Fruit fly (Drosophila melanogaster): ENCODE measurements around the gene X11L.
A peak's percentile ranks its signal among the peaks of the same experiment; 100 is the strongest.

The X11L gene

DNA sequence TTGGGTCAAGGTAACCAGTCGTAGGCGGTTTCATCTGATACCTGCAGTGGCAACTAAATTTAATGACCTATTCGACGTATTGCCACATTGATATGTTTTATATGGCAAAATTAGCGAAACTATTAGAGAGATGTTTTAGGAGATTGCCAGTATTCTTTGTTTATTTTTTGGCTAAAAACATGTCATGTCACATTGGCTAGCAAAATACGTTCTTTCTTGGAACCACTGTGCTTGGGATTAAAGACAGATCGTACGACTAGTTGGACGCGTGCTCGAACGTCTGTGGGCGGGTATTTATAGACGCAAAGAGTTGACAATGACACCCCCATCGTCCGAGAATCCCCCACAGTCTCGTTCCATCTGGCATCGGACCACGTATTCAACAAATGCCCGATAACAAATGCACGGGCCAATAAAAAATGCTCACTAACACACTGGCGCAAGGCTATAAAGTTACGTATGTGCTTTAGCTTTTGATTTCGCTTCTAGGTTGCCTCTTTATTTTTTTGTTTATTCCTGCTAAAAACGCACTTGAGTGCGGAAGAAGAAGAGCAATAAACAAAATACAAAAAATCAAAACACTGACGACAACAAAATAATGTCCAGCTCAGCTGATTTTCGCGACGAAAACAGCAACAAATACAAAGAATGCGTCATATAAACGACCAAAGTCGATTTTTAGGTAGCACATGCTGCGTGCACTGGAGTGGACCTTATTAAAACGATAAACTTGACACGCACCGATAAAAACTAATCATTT, 25.0 kb downstream of the X11L start:
- no peak for TF ChIP-seq CG17801 (GFP tag; optimal IDR thresholded peaks at IDR 0.05; ENCODE audit: partially characterized antibody)

DNA sequence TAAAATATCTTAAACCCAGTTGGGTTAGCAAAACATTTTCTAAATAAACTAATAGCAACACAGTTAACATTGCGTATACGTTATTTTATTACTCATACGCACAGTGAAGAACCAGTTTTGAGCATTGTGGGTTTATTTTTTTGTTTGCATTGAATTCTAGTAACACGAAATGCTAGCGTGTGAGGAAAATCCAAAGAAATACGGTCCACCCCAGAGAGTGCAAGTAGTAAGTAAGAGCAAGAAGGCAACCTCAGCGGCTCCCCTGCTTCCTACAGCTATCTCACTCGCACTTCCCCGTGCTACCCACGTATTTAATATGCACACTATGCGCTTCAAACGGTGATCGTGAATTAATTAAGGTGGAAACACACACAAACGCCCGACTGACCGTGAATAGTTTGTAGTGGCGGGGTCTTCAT, 25.6 kb downstream of the X11L start:
- TF ChIP-seq CG17801 (GFP tag; optimal IDR thresholded peaks at IDR 0.05; ENCODE audit: partially characterized antibody), result peak; percentile 99

DNA sequence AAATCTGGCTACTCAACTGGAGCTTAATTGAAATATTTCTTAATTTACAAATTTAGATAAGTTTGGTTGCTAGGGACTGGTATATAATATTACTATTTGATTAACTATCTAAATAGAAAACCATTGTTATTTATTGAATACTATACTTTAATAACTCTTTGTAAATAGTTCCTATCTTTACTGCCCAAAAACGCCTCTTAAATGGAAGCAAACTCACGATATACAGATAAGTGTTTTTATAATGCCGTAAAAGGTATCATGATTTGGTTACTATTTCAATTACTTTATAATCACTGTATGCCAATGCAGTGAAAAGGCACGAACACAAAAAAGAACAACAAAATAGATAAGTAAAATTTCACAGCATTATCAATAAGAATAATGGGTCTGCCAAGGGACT, 26.4 kb downstream of the X11L start:
- TF ChIP-seq CG17801 (GFP tag; optimal IDR thresholded peaks at IDR 0.05; ENCODE audit: partially characterized antibody), result peak; percentile 91

DNA sequence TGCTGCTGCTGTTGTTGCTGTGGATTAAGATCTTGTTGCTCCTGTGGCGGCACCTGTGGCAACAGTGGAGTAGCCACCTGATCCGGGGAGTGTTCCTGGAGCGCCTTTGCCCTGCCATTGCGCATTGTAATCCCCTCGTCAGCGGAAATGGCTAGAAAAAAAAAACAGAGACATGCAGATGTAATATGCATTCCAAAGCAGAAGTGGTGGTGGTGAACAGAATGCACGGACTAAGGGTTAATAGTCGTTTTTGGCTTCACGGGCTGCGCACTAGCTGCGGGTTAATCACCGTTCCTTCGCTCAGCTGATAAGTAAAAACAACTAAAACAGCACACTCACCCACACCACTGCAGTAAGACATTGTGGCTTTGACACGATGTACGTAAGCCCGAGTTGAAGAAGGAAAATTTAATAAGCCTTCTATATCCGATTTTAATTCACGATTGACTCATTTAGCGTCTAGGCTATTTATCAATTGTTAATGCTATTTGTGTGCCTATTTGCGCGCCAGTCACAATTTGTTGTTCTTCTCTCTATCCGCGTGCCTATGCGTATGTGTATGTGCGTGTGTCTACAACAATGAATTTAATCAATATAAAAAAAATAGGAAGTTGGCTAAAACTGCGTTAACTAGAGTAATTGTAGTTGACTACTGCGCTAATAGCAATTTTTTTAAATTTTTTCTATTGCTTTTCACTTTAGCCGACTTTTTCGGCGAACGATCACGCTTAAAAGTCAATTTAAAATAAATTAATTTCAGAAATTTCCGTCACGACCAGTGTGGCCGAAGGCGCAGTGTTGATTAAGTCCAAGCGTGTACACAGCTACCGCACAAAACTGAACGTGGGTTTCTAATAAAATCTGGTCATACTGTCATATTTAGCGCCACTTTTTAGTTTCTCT, 27.9 kb downstream of the X11L start, which contains the start of gene stas:
Gene stas, minus strand, starts transcription at position 806 of the 903 bp plus-strand sequence.
- peak; percentile 56 for TF ChIP-seq CG17801 (GFP tag; optimal IDR thresholded peaks at IDR 0.05; ENCODE audit: partially characterized antibody)

DNA sequence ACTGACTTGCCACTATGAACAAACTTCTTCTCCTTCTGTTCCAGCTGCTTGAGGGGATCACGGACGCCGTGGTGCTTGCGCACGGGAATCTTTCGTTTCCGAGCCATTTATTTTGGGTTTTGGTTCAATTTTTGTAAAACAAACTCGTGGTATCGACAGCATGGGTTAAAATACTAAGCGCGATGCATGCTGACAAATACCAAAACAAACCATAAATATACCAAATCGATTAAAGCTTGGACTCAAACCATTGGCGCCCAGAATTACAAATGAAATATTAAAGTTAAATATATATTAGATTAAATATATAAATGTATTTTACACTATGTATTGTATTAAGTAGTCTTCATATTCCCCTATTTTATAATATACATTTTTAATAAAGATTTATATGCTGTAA, 29.9 kb downstream of the X11L start, which contains the start of gene CG8326:
Gene CG8326, minus strand, starts transcription at position 176 of the 400 bp plus-strand sequence.
- TF ChIP-seq CG17801 (GFP tag; optimal IDR thresholded peaks at IDR 0.05; ENCODE audit: partially characterized antibody), result no peak

DNA sequence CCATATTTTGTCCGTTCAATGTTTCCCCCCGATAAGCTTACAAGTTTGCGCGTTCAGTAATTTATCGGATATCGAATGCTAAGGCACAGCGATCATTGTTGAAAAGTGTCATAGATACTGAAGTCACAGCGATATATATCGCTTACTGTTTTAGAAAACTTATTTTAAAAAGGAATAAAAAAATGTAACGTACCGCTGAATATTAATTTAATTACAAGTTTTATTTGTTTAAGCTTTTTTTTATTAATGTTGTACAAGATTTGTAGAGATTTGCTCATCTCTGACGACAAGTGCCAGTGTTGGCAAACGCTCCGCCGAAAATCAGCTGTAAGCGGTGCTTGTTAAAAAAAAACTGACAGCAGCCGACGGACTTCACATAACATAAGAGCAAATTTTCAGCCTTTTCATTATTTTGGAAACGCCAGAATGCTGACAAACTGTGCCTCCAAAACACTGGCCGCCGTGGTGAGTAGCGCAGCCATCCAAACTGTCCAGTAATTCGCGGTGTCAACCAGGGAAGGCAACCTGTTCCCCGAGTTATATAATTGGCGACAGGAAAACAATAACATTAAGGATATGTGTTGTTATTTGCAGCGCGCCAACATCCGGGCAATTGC, 32.7 kb downstream of the X11L start, which contains the start of the genes corolla and ND-24:
Gene corolla, minus strand, starts transcription at position 52 of the 617 bp plus-strand sequence.
Gene ND-24, plus strand, starts transcription at position 94 of the 617 bp plus-strand sequence.
- TF ChIP-seq CG17801 (GFP tag; optimal IDR thresholded peaks at IDR 0.05; ENCODE audit: partially characterized antibody), result peak; percentile 87

DNA sequence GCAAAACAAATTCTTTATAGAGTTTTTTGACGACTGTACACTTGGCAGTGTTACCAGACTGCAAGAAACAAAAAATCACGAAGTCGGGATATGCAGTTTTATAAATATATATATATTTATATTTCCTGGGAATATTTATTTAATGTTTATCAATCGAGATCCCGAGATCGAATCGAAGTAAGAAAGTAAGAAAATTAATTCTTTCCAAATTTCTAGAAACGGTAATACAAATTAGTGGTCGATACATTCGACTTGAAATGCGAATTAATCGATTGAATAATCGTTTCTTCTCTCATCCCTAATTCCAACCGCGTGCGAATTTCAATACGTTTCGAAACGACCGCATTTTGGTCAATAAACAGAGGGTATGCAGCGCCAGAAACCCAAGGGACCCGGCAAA, 36.6 kb downstream of the X11L start, which contains the start of the genes CG8289 and CG5800:
Gene CG8289, minus strand, starts transcription at position 44 of the 400 bp plus-strand sequence.
Gene CG5800, plus strand, starts transcription at position 281 of the 400 bp plus-strand sequence.
- peak; percentile 66 for TF ChIP-seq CG17801 (GFP tag; optimal IDR thresholded peaks at IDR 0.05; ENCODE audit: partially characterized antibody)

DNA sequence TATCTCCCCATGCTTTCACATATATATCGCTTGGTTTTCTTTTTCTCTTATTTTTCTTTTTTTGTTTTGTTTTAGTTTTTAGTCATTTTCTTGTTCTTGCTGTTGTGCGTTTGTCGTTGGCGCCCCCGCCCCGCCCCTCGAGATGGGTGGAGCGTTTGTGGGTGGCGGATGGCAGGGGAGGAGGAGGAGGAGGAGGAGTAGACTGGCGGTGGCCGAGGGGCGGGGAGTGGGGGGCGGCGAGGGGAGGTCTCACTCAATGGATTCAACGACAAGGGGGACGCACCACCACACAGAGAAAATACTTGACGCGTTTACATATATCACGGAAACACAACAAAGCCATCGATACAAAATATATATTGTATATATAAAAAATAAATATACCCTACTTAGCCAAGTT, 41.4 kb downstream of the X11L start:
- TF ChIP-seq CG17801 (GFP tag; optimal IDR thresholded peaks at IDR 0.05; ENCODE audit: partially characterized antibody), result no peak

DNA sequence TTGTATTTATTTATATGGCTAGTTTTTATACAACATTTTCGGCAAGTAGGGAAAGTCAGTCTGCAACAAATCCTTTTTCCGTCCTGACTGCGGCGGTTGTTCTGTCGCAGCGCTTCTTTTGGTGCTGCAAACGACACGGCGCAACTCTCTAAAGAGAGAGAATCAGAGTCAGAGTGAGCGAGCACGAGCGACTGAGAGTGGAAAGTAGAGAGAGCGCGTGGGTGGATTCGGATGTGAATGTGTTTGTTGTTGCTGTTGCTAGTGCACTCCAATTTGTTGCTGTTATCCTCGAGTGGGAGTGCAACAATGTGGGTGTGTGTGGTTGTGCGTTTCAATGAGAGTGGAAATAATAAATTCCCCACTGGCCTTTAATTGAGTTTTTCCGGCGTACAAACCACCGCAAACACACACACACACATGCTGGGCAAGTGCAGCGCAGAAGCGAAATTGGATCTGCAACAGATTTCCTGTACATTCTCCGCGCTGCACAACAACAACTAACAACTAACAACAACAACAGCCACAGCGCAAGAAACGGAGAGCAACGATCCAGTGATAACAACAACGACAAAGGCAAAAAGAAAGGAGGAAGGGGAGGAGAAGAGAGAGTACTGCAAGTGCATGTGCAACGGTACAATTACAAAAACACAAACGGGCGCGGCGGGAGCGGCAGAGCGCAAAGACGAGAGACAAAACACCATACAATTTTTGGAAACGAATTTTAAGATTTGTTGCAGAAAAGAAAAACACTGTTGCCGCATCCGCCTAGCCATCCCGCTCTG, 52.0 kb downstream of the X11L start:
- no peak for TF ChIP-seq CG17801 (GFP tag; optimal IDR thresholded peaks at IDR 0.05; ENCODE audit: partially characterized antibody)

DNA sequence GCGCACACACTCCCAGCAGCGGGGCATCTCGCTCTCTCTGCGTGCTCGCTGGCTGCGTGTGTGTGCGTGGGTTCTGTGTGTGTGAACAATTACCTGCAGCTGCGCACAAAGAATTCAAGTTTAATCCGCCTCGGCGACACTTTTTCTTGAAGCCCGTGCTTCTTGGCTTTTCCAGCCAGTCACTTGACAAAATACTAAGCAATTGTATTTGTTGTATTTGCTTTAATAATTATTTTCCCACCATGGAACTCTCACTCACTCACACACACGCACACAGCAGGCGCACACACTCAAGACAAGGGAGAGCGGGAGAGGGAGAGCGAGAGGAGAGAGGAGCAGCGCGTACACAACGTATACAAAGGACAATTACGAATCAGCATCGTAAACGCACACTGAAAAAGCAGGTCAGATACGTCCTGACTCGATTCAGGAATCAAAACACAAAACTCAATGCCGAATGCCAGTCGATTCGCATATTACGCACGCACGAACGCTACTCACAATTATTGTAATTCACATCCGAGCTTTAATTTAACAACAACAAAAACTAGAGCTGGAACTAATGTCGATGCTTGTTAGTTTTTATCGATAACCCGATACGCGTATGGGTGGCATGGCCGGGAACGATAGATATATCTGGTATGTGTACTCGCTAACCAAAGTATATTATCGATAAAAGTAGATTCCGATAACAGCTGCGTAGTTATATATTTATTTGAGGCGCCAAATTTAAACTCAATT, 52.8 kb downstream of the X11L start, which contains the start of gene RhoGAPp190:
Gene RhoGAPp190, minus strand, starts transcription at position 565 of the 741 bp plus-strand sequence.
- peak; percentile 62 for TF ChIP-seq CG17801 (GFP tag; optimal IDR thresholded peaks at IDR 0.05; ENCODE audit: partially characterized antibody)
